Worm (Caenorhabditis elegans) whole organism, mixed stage, embryonic: ENCODE measurements around the gene pmp-2.

ENCODE experiments used
- M03D4.4 ChIP-seq: sonication (generic microtip); optimal IDR thresholded peaks from 2 replicates; lab custom pipeline; 2017; ENCODE audit warnings: mild to moderate bottlenecking, missing genetic modification characterization, missing compliant biosample characterization
- bed-3 ChIP-seq: fragments of 200-800 bp; sonication (Bioruptor generic); optimal IDR thresholded peaks from 3 replicates; lab custom pipeline; 2018; ENCODE audit warnings: mild to moderate bottlenecking, missing genetic modification characterization, moderate library complexity, missing compliant biosample characterization
- blmp-1 ChIP-seq: fragments of 150-350 bp; optimal IDR thresholded peaks from 2 replicates; lab custom pipeline; 2014; ENCODE audit warnings: missing biosample characterization, missing genetic modification characterization
- ceh-39 ChIP-seq: fragments of 150-350 bp; optimal IDR thresholded peaks from 2 replicates; lab custom pipeline; 2014; ENCODE audit warnings: missing biosample characterization, missing genetic modification characterization
- ceh-43 ChIP-seq: fragments of 200-800 bp; sonication (Bioruptor generic); optimal IDR thresholded peaks from 2 replicates; lab custom pipeline; 2018; ENCODE audit warnings: mild to moderate bottlenecking, missing genetic modification characterization, moderate library complexity, missing compliant biosample characterization
- ces-1 ChIP-seq: fragments of 150-350 bp; optimal IDR thresholded peaks from 2 replicates; lab custom pipeline; 2014; ENCODE audit warnings: missing biosample characterization, missing genetic modification reagents, missing genetic modification characterization
- drap-1 ChIP-seq: fragments of 200-800 bp; sonication (Bioruptor generic); optimal IDR thresholded peaks from 3 replicates; lab custom pipeline; 2018; ENCODE audit warnings: mild to moderate bottlenecking, missing genetic modification characterization, missing compliant biosample characterization
- elt-1 ChIP-seq: sonication (generic microtip); optimal IDR thresholded peaks from 2 replicates; lab custom pipeline; 2017; ENCODE audit warnings: missing genetic modification characterization, mild to moderate bottlenecking, missing compliant biosample characterization, antibody characterized with exemption, moderate library complexity, borderline replicate concordance; ENCODE audit not compliant: insufficient read depth
- elt-3 ChIP-seq: fragments of 150-350 bp; optimal IDR thresholded peaks from 2 replicates; lab custom pipeline; 2014; ENCODE audit warnings: missing biosample characterization, missing genetic modification characterization
- ham-2 ChIP-seq: fragments of 200-800 bp; sonication (Bioruptor generic); optimal IDR thresholded peaks from 2 replicates; lab custom pipeline; 2018; ENCODE audit warnings: mild to moderate bottlenecking, missing genetic modification characterization, missing compliant biosample characterization
- hlh-1 ChIP-seq: fragments of 150-350 bp; optimal IDR thresholded peaks from 2 replicates; lab custom pipeline; 2014; ENCODE audit warnings: missing biosample characterization, missing genetic modification reagents, missing genetic modification characterization
- lin-13 ChIP-seq: fragments of 150-350 bp; optimal IDR thresholded peaks from 2 replicates; lab custom pipeline; 2014; ENCODE audit warnings: missing biosample characterization, missing genetic modification characterization
- lsy-2 ChIP-seq: fragments of 150-350 bp; optimal IDR thresholded peaks from 2 replicates; lab custom pipeline; 2014; ENCODE audit warnings: missing biosample characterization, missing genetic modification characterization
- mab-5 ChIP-seq: fragments of 150-350 bp; optimal IDR thresholded peaks from 2 replicates; lab custom pipeline; 2014; ENCODE audit warnings: missing biosample characterization, missing genetic modification characterization
- mep-1 ChIP-seq: fragments of 150-350 bp; optimal IDR thresholded peaks from 2 replicates; lab custom pipeline; 2017; ENCODE audit warnings: missing biosample characterization, missing genetic modification reagents, missing genetic modification characterization, inconsistent platforms
- mls-2 ChIP-seq: sonication (generic microtip); optimal IDR thresholded peaks from 2 replicates; lab custom pipeline; 2016; ENCODE audit warnings: mild to moderate bottlenecking, missing genetic modification characterization, moderate library complexity, missing compliant biosample characterization
- nhr-12 ChIP-seq: fragments of 150-350 bp; optimal IDR thresholded peaks from 2 replicates; lab custom pipeline; 2014; ENCODE audit warnings: missing biosample characterization, missing genetic modification characterization
- nhr-2 ChIP-seq: fragments of 150-350 bp; optimal IDR thresholded peaks from 2 replicates; lab custom pipeline; 2014; ENCODE audit warnings: missing biosample characterization, missing genetic modification characterization
- nhr-237 ChIP-seq: fragments of 150-350 bp; optimal IDR thresholded peaks from 2 replicates; lab custom pipeline; 2014; ENCODE audit warnings: missing biosample characterization, missing genetic modification characterization
- nhr-28 ChIP-seq: fragments of 150-350 bp; optimal IDR thresholded peaks from 2 replicates; lab custom pipeline; 2014; ENCODE audit warnings: missing biosample characterization, missing genetic modification characterization
- pha-4 ChIP-seq: fragments of 150-350 bp; optimal IDR thresholded peaks from 2 replicates; lab custom pipeline; 2018; ENCODE audit warnings: missing biosample characterization, missing genetic modification reagents, missing genetic modification characterization
- snpc-4 ChIP-seq: fragments of 150-350 bp; optimal IDR thresholded peaks from 2 replicates; lab custom pipeline; 2014; ENCODE audit warnings: missing biosample characterization, missing genetic modification characterization
- sptf-1 ChIP-seq: sonication (generic microtip); optimal IDR thresholded peaks from 2 replicates; lab custom pipeline; 2017; ENCODE audit warnings: mild to moderate bottlenecking, missing genetic modification characterization, moderate library complexity, missing compliant biosample characterization
- unc-120 ChIP-seq: sonication (generic microtip); optimal IDR thresholded peaks from 2 replicates; lab custom pipeline; 2017; ENCODE audit warnings: missing genetic modification characterization, missing compliant biosample characterization; ENCODE audit not compliant: poor library complexity, severe bottlenecking
- unc-39 ChIP-seq: fragments of 150-350 bp; optimal IDR thresholded peaks from 2 replicates; lab custom pipeline; 2014; ENCODE audit warnings: missing biosample characterization, missing genetic modification characterization
- unc-62 ChIP-seq: fragments of 150-350 bp; optimal IDR thresholded peaks from 2 replicates; lab custom pipeline; 2014; ENCODE audit warnings: missing biosample characterization, missing genetic modification reagents, missing genetic modification characterization
- zip-8 ChIP-seq: fragments of 150-350 bp; optimal IDR thresholded peaks from 2 replicates; lab custom pipeline; 2014; ENCODE audit warnings: missing biosample characterization, missing genetic modification characterization
- ztf-11 ChIP-seq: fragments of 150-350 bp; optimal IDR thresholded peaks from 2 replicates; lab custom pipeline; 2014; ENCODE audit warnings: missing biosample characterization, missing genetic modification characterization

pmp-2 gene

ce11 chrII:6927603-6928002 lies 40.0 kb upstream of the pmp-2 start, which contains the start of gene F22D3.4:
TSS of gene F22D3.4 (minus strand) at chrII:6927603.
- TF ChIP-seq unc-62 (GFP tag; lab: Kevin White, UChicago) (no peak), snpc-4 (tag; lab: Kevin White, UChicago) (no peak), ceh-39 (tag; lab: Kevin White, UChicago) (no peak), ztf-11 (tag; lab: Kevin White, UChicago) (no peak), nhr-12 (tag; lab: Kevin White, UChicago) (no peak)

ce11 chrII:6927034-6927433 lies 39.4 kb upstream of the pmp-2 start:
- TF ChIP-seq mls-2 (tag; lab: Kevin White, UChicago), result no peak
- no peak for TF ChIP-seq ceh-43 (GFP tag; lab: Kevin White, UChicago)
- TF ChIP-seq nhr-12 (tag; lab: Kevin White, UChicago), result no peak
- no peak for TF ChIP-seq nhr-28 (tag; lab: Kevin White, UChicago)
- TF ChIP-seq, all 35 proteins: peak for 0

- TF ChIP-seq elt-1 (tag; lab: Kevin White, UChicago) (no peak), mab-5 (tag; lab: Kevin White, UChicago) (no peak), nhr-237 (tag; lab: Kevin White, UChicago) (peak; percentile 1), sptf-1 (tag; lab: Kevin White, UChicago) (no peak), zip-8 (tag; lab: Kevin White, UChicago) (no peak), M03D4.4 (tag; lab: Kevin White, UChicago) (no peak), bed-3 (GFP tag; lab: Kevin White, UChicago) (no peak), nhr-12 (tag; lab: Kevin White, UChicago) (no peak), lsy-2 (no peak), unc-120 (tag; lab: Kevin White, UChicago) (peak; percentile 77)
Observed at ce11 chrII:6926488-6926887, 38.9 kb upstream of the pmp-2 start.

- TF ChIP-seq mep-1 (tag; lab: Kevin White, UChicago), result no peak
- TF ChIP-seq pha-4, result peak; percentile 57
- TF ChIP-seq ceh-39 (tag; lab: Kevin White, UChicago), result peak; percentile 62
- peak; percentile 27 for TF ChIP-seq unc-62 (GFP tag; lab: Kevin White, UChicago)
- peak; percentile 76 for TF ChIP-seq nhr-2 (tag; lab: Kevin White, UChicago)
- peak; percentile 65 for TF ChIP-seq ham-2 (GFP tag; lab: Kevin White, UChicago)
- peak; percentile 27 for TF ChIP-seq lin-13 (tag; lab: Kevin White, UChicago)
- TF ChIP-seq lsy-2, result no peak
- peak; percentile 20 for TF ChIP-seq zip-8 (tag; lab: Kevin White, UChicago)
Observed at ce11 chrII:6926054-6926453, 38.4 kb upstream of the pmp-2 start.

ce11 chrII:6923792-6924191 lies 36.2 kb upstream of the pmp-2 start:
- TF ChIP-seq ceh-39 (tag; lab: Kevin White, UChicago), result no peak
- TF ChIP-seq lsy-2, result peak; percentile 40

- TF ChIP-seq unc-39 (no peak), nhr-237 (tag; lab: Kevin White, UChicago) (no peak), elt-3 (no peak), mab-5 (tag; lab: Kevin White, UChicago) (no peak), pha-4 (no peak), snpc-4 (tag; lab: Kevin White, UChicago) (no peak), ces-1 (no peak), sptf-1 (tag; lab: Kevin White, UChicago) (no peak), lsy-2 (no peak), hlh-1 (tag; lab: Kevin White, UChicago) (no peak), unc-120 (tag; lab: Kevin White, UChicago) (no peak), blmp-1 (no peak), drap-1 (GFP tag; lab: Kevin White, UChicago) (no peak), ham-2 (GFP tag; lab: Kevin White, UChicago) (no peak), mep-1 (tag; lab: Kevin White, UChicago) (no peak), unc-62 (GFP tag; lab: Kevin White, UChicago) (no peak), zip-8 (tag; lab: Kevin White, UChicago) (no peak)
Observed at ce11 chrII:6919363-6919851, 31.8 kb upstream of the pmp-2 start, which contains the start of gene B0252.1. TSS of gene B0252.1 (plus strand) at chrII:6919680.
